Fruit fly (Drosophila melanogaster) whole organism, prepupa: Measurements from ENCODE around the gene CG4390.
A peak's percentile ranks its signal among the peaks of the same experiment; 100 is the strongest.

Source experiments
- Blimp-1 ChIP-seq: fragments of 200-800 bp; sonication (Bioruptor generic); optimal IDR thresholded peaks from 3 replicates; lab custom pipeline; 2017; ENCODE audit warnings: missing biosample characterization, missing genetic modification characterization, mild to moderate bottlenecking, moderate library complexity, missing genetic modification reagents
- CG10631 ChIP-seq: fragments of 200-800 bp; sonication (Bioruptor generic); optimal IDR thresholded peaks from 2 replicates; lab custom pipeline; 2016; ENCODE audit warnings: missing biosample characterization, missing genetic modification characterization
- CG11902 ChIP-seq: fragments of 200-800 bp; sonication (Bioruptor generic); optimal IDR thresholded peaks from 3 replicates; lab custom pipeline; 2016; ENCODE audit warnings: missing biosample characterization, missing genetic modification characterization
- CG16779 ChIP-seq: fragments of 200-800 bp; sonication (Bioruptor generic); optimal IDR thresholded peaks from 3 replicates; lab custom pipeline; 2017; ENCODE audit warnings: missing biosample characterization, mild to moderate bottlenecking, missing genetic modification characterization
- CG32006 ChIP-seq: fragments of 200-800 bp; sonication (Bioruptor generic); optimal IDR thresholded peaks from 3 replicates; lab custom pipeline; 2017; ENCODE audit warnings: missing biosample characterization, mild to moderate bottlenecking, missing genetic modification characterization
- CG34406 ChIP-seq: fragments of 200-800 bp; sonication (Bioruptor generic); optimal IDR thresholded peaks from 3 replicates; lab custom pipeline; 2016; ENCODE audit warnings: missing biosample characterization, missing genetic modification characterization
- CG3919 ChIP-seq: fragments of 200-800 bp; sonication (Bioruptor generic); optimal IDR thresholded peaks from 3 replicates; lab custom pipeline; 2016; ENCODE audit warnings: missing biosample characterization, missing genetic modification characterization
- CG6792 ChIP-seq: fragments of 200-800 bp; sonication (Bioruptor generic); optimal IDR thresholded peaks from 3 replicates; lab custom pipeline; 2016; ENCODE audit warnings: missing biosample characterization, missing genetic modification characterization
- CG6808 ChIP-seq: fragments of 200-800 bp; sonication (Bioruptor generic); optimal IDR thresholded peaks from 3 replicates; lab custom pipeline; 2017; ENCODE audit warnings: missing biosample characterization, missing genetic modification characterization, mild to moderate bottlenecking, moderate library complexity, missing genetic modification reagents
- CG8119 ChIP-seq: fragments of 200-800 bp; sonication (Bioruptor generic); IDR thresholded peaks from 3 replicates; pipeline ENCODE4 v1.3.6; 2022; ENCODE audit warnings: missing biosample characterization, missing genetic modification characterization
- CG8319 ChIP-seq: fragments of 200-800 bp; sonication (Bioruptor generic); optimal IDR thresholded peaks from 3 replicates; lab custom pipeline; 2016; ENCODE audit warnings: missing biosample characterization, missing genetic modification characterization
- CG8632 ChIP-seq: fragments of 200-800 bp; sonication (Bioruptor generic); optimal IDR thresholded peaks from 3 replicates; lab custom pipeline; 2016; ENCODE audit warnings: missing biosample characterization, missing genetic modification characterization
- Eip75B ChIP-seq: fragments of 200-800 bp; sonication (Bioruptor generic); optimal IDR thresholded peaks from 3 replicates; lab custom pipeline; 2016; ENCODE audit warnings: missing biosample characterization, missing genetic modification characterization
- Eip78C ChIP-seq: fragments of 200-800 bp; sonication (Bioruptor generic); peaks from one replicate; lab custom pipeline; 2016; ENCODE audit warnings: missing biosample characterization, missing genetic modification characterization
- Ets21C ChIP-seq: fragments of 200-800 bp; sonication (Bioruptor generic); optimal IDR thresholded peaks from 3 replicates; lab custom pipeline; 2016; ENCODE audit warnings: missing biosample characterization, missing genetic modification characterization
- Hr38 ChIP-seq: sonication (Bioruptor generic); optimal IDR thresholded peaks from 2 replicates; lab custom pipeline; 2016; ENCODE audit warnings: missing biosample characterization, missing genetic modification characterization
- Hr39 ChIP-seq: fragments of 200-800 bp; sonication (Bioruptor generic); optimal IDR thresholded peaks from 2 replicates; lab custom pipeline; 2016; ENCODE audit warnings: missing biosample characterization, missing genetic modification characterization
- OdsH ChIP-seq: fragments of 200-800 bp; sonication (Bioruptor generic); optimal IDR thresholded peaks from 3 replicates; lab custom pipeline; 2016; ENCODE audit warnings: missing biosample characterization, missing genetic modification characterization
- Smox ChIP-seq: fragments of 200-800 bp; sonication (Bioruptor generic); optimal IDR thresholded peaks from 3 replicates; lab custom pipeline; 2016; ENCODE audit warnings: missing biosample characterization, missing genetic modification characterization
- Sox14 ChIP-seq: fragments of 200-800 bp; sonication (Bioruptor generic); optimal IDR thresholded peaks from 3 replicates; lab custom pipeline; 2016; ENCODE audit warnings: missing biosample characterization, missing genetic modification characterization
- cyc ChIP-seq: fragments of 200-800 bp; sonication (Bioruptor generic); optimal IDR thresholded peaks from 3 replicates; lab custom pipeline; 2016; ENCODE audit warnings: missing biosample characterization, missing genetic modification characterization
- dsx ChIP-seq: fragments of 200-800 bp; optimal IDR thresholded peaks from 3 replicates; lab custom pipeline; 2019; ENCODE audit warnings: missing biosample characterization, mild to moderate bottlenecking, missing genetic modification characterization, moderate library complexity; ENCODE audit not compliant: poor library complexity, severe bottlenecking
- fd59A ChIP-seq: fragments of 200-800 bp; sonication (Bioruptor generic); optimal IDR thresholded peaks from 2 replicates; lab custom pipeline; 2017; ENCODE audit warnings: missing biosample characterization, mild to moderate bottlenecking, missing genetic modification characterization, missing genetic modification reagents
- fd85E ChIP-seq: fragments of 200-800 bp; sonication (Bioruptor generic); optimal IDR thresholded peaks from 3 replicates; lab custom pipeline; 2016; ENCODE audit warnings: missing biosample characterization, missing genetic modification characterization
- fkh ChIP-seq: fragments of 200-800 bp; sonication (Bioruptor generic); optimal IDR thresholded peaks from 3 replicates; lab custom pipeline; 2017; ENCODE audit warnings: missing biosample characterization, mild to moderate bottlenecking, missing genetic modification characterization, moderate library complexity
- net ChIP-seq: fragments of 200-800 bp; sonication (Bioruptor generic); optimal IDR thresholded peaks from 3 replicates; lab custom pipeline; 2016; ENCODE audit warnings: missing biosample characterization, missing genetic modification characterization
- pdm3 ChIP-seq: fragments of 200-800 bp; sonication (Bioruptor generic); optimal IDR thresholded peaks from 3 replicates; lab custom pipeline; 2016; ENCODE audit warnings: missing biosample characterization, missing genetic modification characterization
- salr ChIP-seq, 2 experiments: fragments of 200-800 bp; sonication (Bioruptor generic); optimal IDR thresholded peaks; 3 replicates each; lab custom pipeline; 2016 to 2018; ENCODE audit warnings: missing biosample characterization in 2 of 2, missing genetic modification characterization in 2 of 2, mild to moderate bottlenecking in 1 of 2
- spab ChIP-seq: fragments of 200-800 bp; sonication (Bioruptor generic); optimal IDR thresholded peaks from 2 replicates; lab custom pipeline; 2017; ENCODE audit warnings: missing biosample characterization, mild to moderate bottlenecking, missing genetic modification characterization, missing genetic modification reagents
- svp ChIP-seq: fragments of 200-800 bp; sonication (Bioruptor generic); peaks from one replicate; lab custom pipeline; 2016; ENCODE audit warnings: missing biosample characterization, missing genetic modification characterization
- topi ChIP-seq: fragments of 200-800 bp; sonication (Bioruptor generic); optimal IDR thresholded peaks from 3 replicates; lab custom pipeline; 2016; ENCODE audit warnings: missing biosample characterization, missing genetic modification characterization
- vri ChIP-seq: fragments of 200-800 bp; sonication (Bioruptor generic); optimal IDR thresholded peaks from 3 replicates; lab custom pipeline; 2016; ENCODE audit warnings: missing biosample characterization, mild to moderate bottlenecking, missing genetic modification characterization

CG4390 gene

dm6 chr3R:20007399-20008285 lies 51.9 kb downstream of the CG4390 start (continued):
- TF ChIP-seq salr (GFP tag; optimal IDR thresholded peaks at IDR 0.05; lab: Kevin White, UChicago) (no peak), fd59A (GFP tag; lab: Kevin White, UChicago) (no peak), CG34406 (GFP tag; lab: Kevin White, UChicago) (no peak), Smox (GFP tag; lab: Kevin White, UChicago) (no peak), svp (GFP tag; lab: Kevin White, UChicago) (peak; percentile 18), Sox14 (GFP tag; lab: Kevin White, UChicago) (peak; percentile 5), CG6792 (no peak), vri (GFP tag; lab: Kevin White, UChicago) (no peak), spab (no peak), fkh (GFP tag; lab: Kevin White, UChicago) (no peak), dsx (GFP tag; lab: Kevin White, UChicago) (no peak), Ets21C (GFP tag; lab: Kevin White, UChicago) (no peak), Hr39 (GFP tag; lab: Kevin White, UChicago) (no peak), CG32006 (GFP tag; lab: Kevin White, UChicago) (no peak), Eip75B (GFP tag; lab: Kevin White, UChicago) (no peak), CG8119 (GFP tag; lab: Robert Waterston, UW) (no peak), net (peak; percentile 12), Blimp-1 (GFP tag; lab: Kevin White, UChicago) (no peak), CG8319 (GFP tag; lab: Kevin White, UChicago) (no peak), CG10631 (no peak), Eip78C (GFP tag; lab: Kevin White, UChicago) (no peak), topi (GFP tag; lab: Kevin White, UChicago) (no peak), CG11902 (no peak)
- TF ChIP-seq, all 60 proteins: peak for 9

- TF ChIP-seq CG6792 (no peak), CG16779 (tag; lab: Kevin White, UChicago) (no peak), CG3919 (no peak), CG6808 (GFP tag; lab: Kevin White, UChicago) (no peak), OdsH (GFP tag; lab: Kevin White, UChicago) (no peak), fd85E (GFP tag; lab: Kevin White, UChicago) (no peak), cyc (GFP tag; lab: Kevin White, UChicago) (no peak), Hr38 (no peak), pdm3 (GFP tag; lab: Kevin White, UChicago) (no peak), topi (GFP tag; lab: Kevin White, UChicago) (no peak), CG8319 (GFP tag; lab: Kevin White, UChicago) (no peak), CG8632 (no peak), fd59A (GFP tag; lab: Kevin White, UChicago) (no peak)
These were observed 52.9 kb downstream of the CG4390 start for dm6 chr3R:20006617-20007016.
